Worm (Caenorhabditis elegans) whole organism, young adult: ENCODE data around the gene ZK688.1.

Source experiments
- snpc-4 ChIP-seq, 5 experiments: fragments of 150-350 bp in 1 of 5; sonication (generic microtip) in 4 of 5; optimal IDR thresholded peaks; 2 replicates each; lab custom pipeline; 2014 to 2018; ENCODE audit warnings: missing genetic modification characterization in 5 of 5, missing biosample characterization in 3 of 5, antibody characterized with exemption in 2 of 5, mild to moderate bottlenecking in 2 of 5, missing compliant biosample characterization in 2 of 5, missing genotype in 2 of 5, moderate library complexity in 2 of 5, missing genetic modification reagents in 1 of 5
- somi-1 ChIP-seq: fragments of 200-800 bp; sonication (Bioruptor generic); optimal IDR thresholded peaks from 2 replicates; lab custom pipeline; 2018; ENCODE audit warnings: mild to moderate bottlenecking, missing genetic modification characterization, missing compliant biosample characterization

DNA sequence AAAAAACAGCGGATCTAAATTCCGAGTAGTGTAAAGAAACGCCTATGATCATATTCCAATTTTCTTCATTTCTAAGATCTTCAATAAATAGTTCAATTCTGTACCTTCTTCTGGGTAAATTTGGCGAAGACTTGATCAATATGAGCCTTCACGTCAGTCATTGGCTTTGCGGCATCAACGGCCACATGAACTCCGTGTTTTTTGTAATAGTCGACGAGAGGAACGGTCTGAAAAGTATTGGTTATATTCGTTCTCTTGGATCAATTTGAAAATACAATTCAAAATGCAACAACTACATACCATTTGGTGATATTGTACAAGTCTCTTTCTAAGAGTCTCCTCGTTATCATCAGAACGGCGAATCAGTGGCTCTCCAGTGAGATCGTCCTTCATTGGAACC is 41.1 kb downstream of the ZK688.1 start:
- no peak for TF ChIP-seq snpc-4 (GFP tag; optimal IDR thresholded peaks at IDR 0.05; lab: Kevin White, UChicago)
- TF ChIP-seq snpc-4 (tag; optimal IDR thresholded peaks at IDR 0.05; lab: Kevin White, UChicago), result no peak
- no peak for TF ChIP-seq somi-1 (GFP tag; lab: Kevin White, UChicago)
